Fruit fly (Drosophila melanogaster): Measurements from ENCODE around the gene CG16781.

CG16781 gene

dm6 chrX:3470467-3471079 lies 6.7 kb upstream of the CG16781 start:
- TF ChIP-seq Clk (GFP tag; optimal IDR thresholded peaks at IDR 0.05) (no peak), Crg-1 (GFP tag; optimal IDR thresholded peaks at IDR 0.05) (no peak), CG7101 (tag; optimal IDR thresholded peaks at IDR 0.05) (no peak), Mnt (GFP tag; optimal IDR thresholded peaks at IDR 0.05) (no peak), CG12768 (GFP tag; optimal IDR thresholded peaks at IDR 0.05) (no peak), CG11617 (GFP tag; optimal IDR thresholded peaks at IDR 0.05) (no peak), tj (GFP tag; optimal IDR thresholded peaks at IDR 0.05) (peak; percentile 74), CG14711 (tag; optimal IDR thresholded peaks at IDR 0.05) (no peak), kay (GFP tag; ENCODE audit: borderline replicate concordance) (no peak), bab1 (GFP tag; optimal IDR thresholded peaks at IDR 0.05) (no peak), pad (GFP tag; optimal IDR thresholded peaks at IDR 0.05) (peak; percentile 67), CG33017 (tag; optimal IDR thresholded peaks at IDR 0.05) (no peak), toe (GFP tag; optimal IDR thresholded peaks at IDR 0.05) (no peak)

DNA sequence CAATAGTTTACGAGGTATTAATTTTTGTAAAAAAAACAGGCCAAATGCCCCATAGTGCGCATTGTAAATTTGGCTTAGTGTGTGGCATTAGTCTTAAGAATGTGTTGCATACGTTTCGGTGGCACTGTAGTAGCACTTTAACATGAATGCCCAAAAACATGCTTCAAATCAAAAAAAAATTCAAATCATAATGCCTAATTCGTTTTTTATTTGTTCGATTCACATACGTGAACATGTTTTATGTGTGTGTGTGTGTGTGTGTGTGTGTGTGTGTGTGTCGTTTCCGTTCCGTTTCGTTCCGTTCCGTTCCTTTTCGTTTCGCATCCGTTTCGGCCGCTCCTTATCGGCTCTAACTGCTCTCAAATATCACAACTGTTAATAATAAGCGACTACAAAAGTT lies 1.7 kb upstream of the CG16781 start:
- no peak for TF ChIP-seq kay (GFP tag; ENCODE audit: borderline replicate concordance)
- no peak for TF ChIP-seq ovo (GFP tag; optimal IDR thresholded peaks at IDR 0.05)
- TF ChIP-seq CG5204 (GFP tag; optimal IDR thresholded peaks at IDR 0.05) = no peak
- TF ChIP-seq CG11617 (GFP tag; optimal IDR thresholded peaks at IDR 0.05) = no peak
- no peak for TF ChIP-seq toe (GFP tag; optimal IDR thresholded peaks at IDR 0.05)
- no peak for TF ChIP-seq Hr96 (GFP tag; optimal IDR thresholded peaks at IDR 0.05)
- TF ChIP-seq cic (GFP tag; optimal IDR thresholded peaks at IDR 0.05) = no peak
- no peak for TF ChIP-seq Clk (GFP tag; optimal IDR thresholded peaks at IDR 0.05)
- no peak for TF ChIP-seq CG14711 (tag; optimal IDR thresholded peaks at IDR 0.05)
- no peak for TF ChIP-seq CG33017 (tag; optimal IDR thresholded peaks at IDR 0.05)

DNA sequence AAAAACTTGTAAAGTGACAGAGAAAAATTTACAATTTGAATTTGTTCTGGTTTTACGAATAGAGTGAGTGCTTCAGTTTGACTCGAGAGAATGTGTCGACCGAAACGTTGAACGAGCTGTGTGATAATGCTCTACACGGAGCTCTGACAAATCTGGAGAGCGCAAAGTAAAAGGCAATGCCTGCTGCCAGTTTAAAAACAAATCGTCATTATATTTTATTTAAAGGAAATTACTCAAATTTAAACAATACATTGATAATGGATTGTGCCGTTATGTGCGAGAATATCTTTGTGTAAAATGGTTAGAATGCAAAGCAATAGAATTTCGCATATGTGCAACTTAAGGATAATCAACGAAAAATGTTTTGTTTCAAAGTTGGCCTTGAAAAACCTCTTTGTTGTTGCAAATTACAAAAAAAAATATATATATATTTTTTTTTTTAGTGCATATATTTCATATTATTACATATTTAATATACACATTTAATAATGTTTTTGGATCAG lies 3.7 kb downstream of the CG16781 start, which contains the start of the genes CG16782 and CG10801:
Gene CG16782 (minus strand): TSS at position 101 of the 503 bp plus-strand sequence.
Gene CG10801 (plus strand): TSS at position 453 of the 503 bp plus-strand sequence.
- TF ChIP-seq kay (GFP tag; ENCODE audit: borderline replicate concordance) (no peak), tj (GFP tag; optimal IDR thresholded peaks at IDR 0.05) (no peak)

- TF ChIP-seq bab1 (GFP tag; optimal IDR thresholded peaks at IDR 0.05) = no peak
Observed at dm6 chrX:3458491-3458890, 5.4 kb downstream of the CG16781 start.

DNA sequence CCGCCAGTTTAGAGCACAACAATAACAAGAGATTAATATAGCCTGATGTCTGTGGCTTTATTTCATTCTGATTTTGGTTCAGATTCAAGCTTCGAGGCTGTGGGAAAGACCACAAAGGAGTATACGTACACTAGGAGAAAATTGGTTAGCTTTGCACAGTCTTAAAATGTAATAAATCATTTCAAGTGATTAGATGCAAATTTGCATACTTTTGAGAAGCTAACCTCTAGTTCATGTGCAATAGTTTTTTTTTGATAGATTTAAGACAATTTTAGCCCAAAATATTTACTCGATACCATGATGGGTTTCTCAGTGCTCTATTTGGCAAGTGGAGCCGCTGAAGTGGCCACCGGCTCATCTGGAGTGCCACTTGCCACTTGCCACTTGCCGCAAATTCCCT lies 6.3 kb downstream of the CG16781 start:
- TF ChIP-seq Hr96 (GFP tag; optimal IDR thresholded peaks at IDR 0.05) (no peak), CG14711 (tag; optimal IDR thresholded peaks at IDR 0.05) (no peak), CG7101 (tag; optimal IDR thresholded peaks at IDR 0.05) (no peak), CG33017 (tag; optimal IDR thresholded peaks at IDR 0.05) (no peak), CG1620 (GFP tag; optimal IDR thresholded peaks at IDR 0.05) (no peak), ovo (GFP tag; optimal IDR thresholded peaks at IDR 0.05) (no peak), CG5204 (GFP tag; optimal IDR thresholded peaks at IDR 0.05) (no peak), Mnt (GFP tag; optimal IDR thresholded peaks at IDR 0.05) (no peak), cic (GFP tag; optimal IDR thresholded peaks at IDR 0.05) (no peak), bab1 (GFP tag; optimal IDR thresholded peaks at IDR 0.05) (no peak), cnc (optimal IDR thresholded peaks at IDR 0.05) (no peak), kay (GFP tag; ENCODE audit: borderline replicate concordance) (no peak), toe (GFP tag; optimal IDR thresholded peaks at IDR 0.05) (no peak), Clk (GFP tag; optimal IDR thresholded peaks at IDR 0.05) (no peak), tj (GFP tag; optimal IDR thresholded peaks at IDR 0.05) (no peak), CG11617 (GFP tag; optimal IDR thresholded peaks at IDR 0.05) (no peak)

DNA sequence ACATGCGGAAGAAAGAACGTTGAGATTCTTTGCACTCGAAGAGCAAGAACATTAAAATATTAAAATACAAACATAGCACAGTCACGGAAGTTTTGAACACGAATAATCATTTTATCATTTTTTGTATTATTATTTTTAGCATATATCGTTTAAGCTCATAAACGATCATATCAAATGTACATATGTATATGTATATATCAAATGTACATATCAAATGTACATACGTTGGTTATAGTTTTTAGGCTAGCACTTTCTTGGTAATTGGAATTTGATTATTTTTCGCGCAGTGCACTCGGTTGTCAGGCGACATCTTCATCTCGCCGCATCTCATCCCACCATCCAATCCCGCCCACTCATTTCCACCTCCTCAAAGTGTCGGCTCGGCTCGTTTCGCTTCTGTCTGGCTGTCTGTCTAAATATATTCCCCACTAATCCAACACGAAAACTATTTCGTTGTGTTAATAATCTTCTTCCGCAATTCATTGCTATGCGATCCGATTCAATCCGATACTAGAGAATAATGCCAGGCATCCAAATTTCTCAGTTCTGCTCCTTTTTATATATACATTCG lies 8.3 kb downstream of the CG16781 start:
- TF ChIP-seq kay (GFP tag; ENCODE audit: borderline replicate concordance) (no peak), CG14711 (tag; optimal IDR thresholded peaks at IDR 0.05) (no peak), CG1620 (GFP tag; optimal IDR thresholded peaks at IDR 0.05) (no peak), cnc (optimal IDR thresholded peaks at IDR 0.05) (no peak), CG33017 (tag; optimal IDR thresholded peaks at IDR 0.05) (no peak), CG5204 (GFP tag; optimal IDR thresholded peaks at IDR 0.05) (no peak), Crg-1 (GFP tag; optimal IDR thresholded peaks at IDR 0.05) (no peak), Mnt (GFP tag; optimal IDR thresholded peaks at IDR 0.05) (no peak), CG11617 (GFP tag; optimal IDR thresholded peaks at IDR 0.05) (no peak), toe (GFP tag; optimal IDR thresholded peaks at IDR 0.05) (no peak), CG7101 (tag; optimal IDR thresholded peaks at IDR 0.05) (no peak), CG7045 (GFP tag; optimal IDR thresholded peaks at IDR 0.05) (no peak), Hr96 (GFP tag; optimal IDR thresholded peaks at IDR 0.05) (no peak), cic (GFP tag; optimal IDR thresholded peaks at IDR 0.05) (no peak), bab1 (GFP tag; optimal IDR thresholded peaks at IDR 0.05) (no peak), Clk (GFP tag; optimal IDR thresholded peaks at IDR 0.05) (no peak)

dm6 chrX:3454715-3455114 lies 9.1 kb downstream of the CG16781 start:
- TF ChIP-seq CG5204 (GFP tag; optimal IDR thresholded peaks at IDR 0.05) (no peak), CG33017 (tag; optimal IDR thresholded peaks at IDR 0.05) (no peak), toe (GFP tag; optimal IDR thresholded peaks at IDR 0.05) (no peak), CG12768 (GFP tag; optimal IDR thresholded peaks at IDR 0.05) (no peak), Hr96 (GFP tag; optimal IDR thresholded peaks at IDR 0.05) (no peak), CG7045 (GFP tag; optimal IDR thresholded peaks at IDR 0.05) (no peak), CG14711 (tag; optimal IDR thresholded peaks at IDR 0.05) (no peak), pad (GFP tag; optimal IDR thresholded peaks at IDR 0.05) (no peak), bab1 (GFP tag; optimal IDR thresholded peaks at IDR 0.05) (no peak), Clk (GFP tag; optimal IDR thresholded peaks at IDR 0.05) (no peak), kay (GFP tag; ENCODE audit: borderline replicate concordance) (no peak), CG1620 (GFP tag; optimal IDR thresholded peaks at IDR 0.05) (no peak), tj (GFP tag; optimal IDR thresholded peaks at IDR 0.05) (no peak), Mnt (GFP tag; optimal IDR thresholded peaks at IDR 0.05) (no peak), ovo (GFP tag; optimal IDR thresholded peaks at IDR 0.05) (no peak), cic (GFP tag; optimal IDR thresholded peaks at IDR 0.05) (no peak), Crg-1 (GFP tag; optimal IDR thresholded peaks at IDR 0.05) (no peak)
